Worm (Caenorhabditis elegans) whole organism, mixed stage, embryonic: ENCODE measurements around the gene gst-29.

Source experiments
- M03D4.4 ChIP-seq: sonication (generic microtip); optimal IDR thresholded peaks from 2 replicates; lab custom pipeline; 2017; ENCODE audit warnings: mild to moderate bottlenecking, missing genetic modification characterization, missing compliant biosample characterization
- bed-3 ChIP-seq: fragments of 200-800 bp; sonication (Bioruptor generic); optimal IDR thresholded peaks from 3 replicates; lab custom pipeline; 2018; ENCODE audit warnings: mild to moderate bottlenecking, missing genetic modification characterization, moderate library complexity, missing compliant biosample characterization
- blmp-1 ChIP-seq: fragments of 150-350 bp; optimal IDR thresholded peaks from 2 replicates; lab custom pipeline; 2014; ENCODE audit warnings: missing biosample characterization, missing genetic modification characterization
- ceh-39 ChIP-seq: fragments of 150-350 bp; optimal IDR thresholded peaks from 2 replicates; lab custom pipeline; 2014; ENCODE audit warnings: missing biosample characterization, missing genetic modification characterization
- ceh-43 ChIP-seq: fragments of 200-800 bp; sonication (Bioruptor generic); optimal IDR thresholded peaks from 2 replicates; lab custom pipeline; 2018; ENCODE audit warnings: mild to moderate bottlenecking, missing genetic modification characterization, moderate library complexity, missing compliant biosample characterization
- ceh-83 ChIP-seq: fragments of 200-800 bp; sonication (Bioruptor generic); optimal IDR thresholded peaks from 2 replicates; lab custom pipeline; 2018; ENCODE audit warnings: mild to moderate bottlenecking, missing genetic modification characterization, missing compliant biosample characterization
- ces-1 ChIP-seq: fragments of 150-350 bp; optimal IDR thresholded peaks from 2 replicates; lab custom pipeline; 2014; ENCODE audit warnings: missing biosample characterization, missing genetic modification reagents, missing genetic modification characterization
- cnd-1 ChIP-seq: fragments of 200-800 bp; sonication (Bioruptor generic); optimal IDR thresholded peaks from 2 replicates; lab custom pipeline; 2018; ENCODE audit warnings: mild to moderate bottlenecking, missing genetic modification characterization, missing compliant biosample characterization
- drap-1 ChIP-seq: fragments of 200-800 bp; sonication (Bioruptor generic); optimal IDR thresholded peaks from 3 replicates; lab custom pipeline; 2018; ENCODE audit warnings: mild to moderate bottlenecking, missing genetic modification characterization, missing compliant biosample characterization
- elt-1 ChIP-seq: sonication (generic microtip); optimal IDR thresholded peaks from 2 replicates; lab custom pipeline; 2017; ENCODE audit warnings: missing genetic modification characterization, mild to moderate bottlenecking, missing compliant biosample characterization, antibody characterized with exemption, moderate library complexity, borderline replicate concordance; ENCODE audit not compliant: insufficient read depth
- elt-3 ChIP-seq: fragments of 150-350 bp; optimal IDR thresholded peaks from 2 replicates; lab custom pipeline; 2014; ENCODE audit warnings: missing biosample characterization, missing genetic modification characterization
- flh-1 ChIP-seq: fragments of 200-800 bp; sonication (Bioruptor generic); optimal IDR thresholded peaks from 2 replicates; lab custom pipeline; 2018; ENCODE audit warnings: mild to moderate bottlenecking, missing genetic modification characterization, moderate library complexity, missing compliant biosample characterization
- ham-2 ChIP-seq: fragments of 200-800 bp; sonication (Bioruptor generic); optimal IDR thresholded peaks from 2 replicates; lab custom pipeline; 2018; ENCODE audit warnings: mild to moderate bottlenecking, missing genetic modification characterization, missing compliant biosample characterization
- hlh-1 ChIP-seq: fragments of 150-350 bp; optimal IDR thresholded peaks from 2 replicates; lab custom pipeline; 2014; ENCODE audit warnings: missing biosample characterization, missing genetic modification reagents, missing genetic modification characterization
- lin-13 ChIP-seq: fragments of 150-350 bp; optimal IDR thresholded peaks from 2 replicates; lab custom pipeline; 2014; ENCODE audit warnings: missing biosample characterization, missing genetic modification characterization
- lin-32 ChIP-seq: fragments of 200-800 bp; sonication (Bioruptor generic); optimal IDR thresholded peaks from 2 replicates; lab custom pipeline; 2018; ENCODE audit warnings: mild to moderate bottlenecking, missing genetic modification characterization, missing compliant biosample characterization
- lsy-2 ChIP-seq: fragments of 150-350 bp; optimal IDR thresholded peaks from 2 replicates; lab custom pipeline; 2014; ENCODE audit warnings: missing biosample characterization, missing genetic modification characterization
- mab-5 ChIP-seq: fragments of 150-350 bp; optimal IDR thresholded peaks from 2 replicates; lab custom pipeline; 2014; ENCODE audit warnings: missing biosample characterization, missing genetic modification characterization
- mep-1 ChIP-seq: fragments of 150-350 bp; optimal IDR thresholded peaks from 2 replicates; lab custom pipeline; 2017; ENCODE audit warnings: missing biosample characterization, missing genetic modification reagents, missing genetic modification characterization, inconsistent platforms
- mls-2 ChIP-seq: sonication (generic microtip); optimal IDR thresholded peaks from 2 replicates; lab custom pipeline; 2016; ENCODE audit warnings: mild to moderate bottlenecking, missing genetic modification characterization, moderate library complexity, missing compliant biosample characterization
- nhr-12 ChIP-seq: fragments of 150-350 bp; optimal IDR thresholded peaks from 2 replicates; lab custom pipeline; 2014; ENCODE audit warnings: missing biosample characterization, missing genetic modification characterization
- nhr-2 ChIP-seq: fragments of 150-350 bp; optimal IDR thresholded peaks from 2 replicates; lab custom pipeline; 2014; ENCODE audit warnings: missing biosample characterization, missing genetic modification characterization
- nhr-237 ChIP-seq: fragments of 150-350 bp; optimal IDR thresholded peaks from 2 replicates; lab custom pipeline; 2014; ENCODE audit warnings: missing biosample characterization, missing genetic modification characterization
- nhr-28 ChIP-seq: fragments of 150-350 bp; optimal IDR thresholded peaks from 2 replicates; lab custom pipeline; 2014; ENCODE audit warnings: missing biosample characterization, missing genetic modification characterization
- nhr-76 ChIP-seq: sonication (generic microtip); optimal IDR thresholded peaks from 2 replicates; lab custom pipeline; 2017; ENCODE audit warnings: missing biosample characterization, missing genetic modification characterization
- pha-4 ChIP-seq: fragments of 150-350 bp; optimal IDR thresholded peaks from 2 replicates; lab custom pipeline; 2018; ENCODE audit warnings: missing biosample characterization, missing genetic modification reagents, missing genetic modification characterization
- sem-2 ChIP-seq: fragments of 200-800 bp; sonication (Bioruptor generic); optimal IDR thresholded peaks from 2 replicates; lab custom pipeline; 2018; ENCODE audit warnings: mild to moderate bottlenecking, missing genetic modification characterization, missing compliant biosample characterization
- snpc-4 ChIP-seq: fragments of 150-350 bp; optimal IDR thresholded peaks from 2 replicates; lab custom pipeline; 2014; ENCODE audit warnings: missing biosample characterization, missing genetic modification characterization
- sptf-1 ChIP-seq: sonication (generic microtip); optimal IDR thresholded peaks from 2 replicates; lab custom pipeline; 2017; ENCODE audit warnings: mild to moderate bottlenecking, missing genetic modification characterization, moderate library complexity, missing compliant biosample characterization
- tbx-8 ChIP-seq: fragments of 200-800 bp; sonication (Bioruptor generic); optimal IDR thresholded peaks from 2 replicates; lab custom pipeline; 2018; ENCODE audit warnings: mild to moderate bottlenecking, missing genetic modification characterization, moderate library complexity, missing compliant biosample characterization
- unc-120 ChIP-seq: sonication (generic microtip); optimal IDR thresholded peaks from 2 replicates; lab custom pipeline; 2017; ENCODE audit warnings: missing genetic modification characterization, missing compliant biosample characterization; ENCODE audit not compliant: poor library complexity, severe bottlenecking
- unc-39 ChIP-seq: fragments of 150-350 bp; optimal IDR thresholded peaks from 2 replicates; lab custom pipeline; 2014; ENCODE audit warnings: missing biosample characterization, missing genetic modification characterization
- unc-62 ChIP-seq: fragments of 150-350 bp; optimal IDR thresholded peaks from 2 replicates; lab custom pipeline; 2014; ENCODE audit warnings: missing biosample characterization, missing genetic modification reagents, missing genetic modification characterization
- zip-8 ChIP-seq: fragments of 150-350 bp; optimal IDR thresholded peaks from 2 replicates; lab custom pipeline; 2014; ENCODE audit warnings: missing biosample characterization, missing genetic modification characterization
- ztf-11 ChIP-seq: fragments of 150-350 bp; optimal IDR thresholded peaks from 2 replicates; lab custom pipeline; 2014; ENCODE audit warnings: missing biosample characterization, missing genetic modification characterization

gst-29 gene

DNA sequence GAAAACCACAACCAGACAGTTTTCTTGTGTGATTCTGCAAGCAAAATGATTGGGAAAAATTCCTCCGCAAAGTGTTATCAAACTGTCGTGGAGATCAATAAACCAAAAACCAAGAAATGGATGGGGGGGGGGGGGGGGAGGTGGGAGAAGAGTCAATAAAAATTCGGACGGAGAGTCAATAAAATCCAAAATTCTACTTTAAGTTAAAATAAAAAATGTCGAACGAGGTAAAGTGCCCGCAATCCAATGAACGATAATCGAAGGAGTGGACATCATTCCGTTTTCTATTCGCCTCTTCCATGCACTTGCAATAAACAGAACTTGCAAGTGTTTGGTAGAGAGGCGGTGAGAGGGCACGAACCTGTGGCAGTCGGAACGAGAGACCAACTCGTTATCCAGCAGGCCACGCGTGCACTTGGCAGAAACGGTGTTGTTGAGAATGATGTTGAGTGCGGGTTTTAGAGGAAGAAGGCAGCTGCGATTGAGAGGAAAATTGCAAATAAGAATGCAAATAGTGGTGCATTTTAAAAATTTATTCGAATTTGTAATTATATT lies 3.9 kb downstream of the gst-29 start, which contains the start of gene gst-27:
Gene gst-27 (minus strand): TSS at position 51 of the 555 bp plus-strand sequence.
- TF ChIP-seq cnd-1 (tag; lab: Kevin White, UChicago): peak; percentile 92
- TF ChIP-seq sptf-1 (tag; lab: Kevin White, UChicago): peak; percentile 93
- peak; percentile 44 for TF ChIP-seq hlh-1
- TF ChIP-seq tbx-8 (GFP tag; lab: Kevin White, UChicago): peak; percentile 85
- TF ChIP-seq mls-2 (tag; lab: Kevin White, UChicago): peak; percentile 92
- peak; percentile 51 for TF ChIP-seq mep-1
- no peak for TF ChIP-seq zip-8 (tag; lab: Kevin White, UChicago)
- TF ChIP-seq elt-3: no peak
- peak; percentile 90 for TF ChIP-seq drap-1 (GFP tag; lab: Kevin White, UChicago)
- TF ChIP-seq unc-120: peak; percentile 65
- peak; percentile 87 for TF ChIP-seq ceh-83
- TF ChIP-seq nhr-12 (tag; lab: Kevin White, UChicago): peak; percentile 22
- TF ChIP-seq nhr-237 (tag; lab: Kevin White, UChicago): no peak
- TF ChIP-seq M03D4.4 (tag; lab: Kevin White, UChicago): peak; percentile 92
- peak; percentile 69 for TF ChIP-seq lin-13 (tag; lab: Kevin White, UChicago)
- peak; percentile 33 for TF ChIP-seq nhr-28
- TF ChIP-seq snpc-4 (tag; lab: Kevin White, UChicago): no peak
- TF ChIP-seq lsy-2 (tag; lab: Kevin White, UChicago): peak; percentile 22
- TF ChIP-seq mab-5 (tag; lab: Kevin White, UChicago): no peak
- TF ChIP-seq ham-2 (GFP tag; lab: Kevin White, UChicago): peak; percentile 67
- TF ChIP-seq ces-1: no peak
- TF ChIP-seq bed-3 (GFP tag; lab: Kevin White, UChicago): peak; percentile 72
- TF ChIP-seq blmp-1 (tag; lab: Kevin White, UChicago): no peak
- no peak for TF ChIP-seq ceh-39 (tag; lab: Kevin White, UChicago)
- no peak for TF ChIP-seq unc-39 (tag; lab: Kevin White, UChicago)
- TF ChIP-seq ceh-43 (GFP tag; lab: Kevin White, UChicago): peak; percentile 79
- no peak for TF ChIP-seq nhr-76 (tag; lab: Kevin White, UChicago)
- TF ChIP-seq nhr-2 (tag; lab: Kevin White, UChicago): no peak
- no peak for TF ChIP-seq ztf-11 (tag; lab: Kevin White, UChicago)
- peak; percentile 90 for TF ChIP-seq lin-32 (GFP tag; lab: Kevin White, UChicago)
- TF ChIP-seq pha-4 (tag; lab: Kevin White, UChicago): peak; percentile 49
- peak; percentile 36 for TF ChIP-seq elt-1 (tag; lab: Kevin White, UChicago)
- peak; percentile 42 for TF ChIP-seq unc-62 (GFP tag; lab: Kevin White, UChicago)
- TF ChIP-seq flh-1: peak; percentile 76
- peak; percentile 79 for TF ChIP-seq sem-2 (GFP tag; lab: Kevin White, UChicago)
- TF ChIP-seq, all 35 proteins: peak for 23

DNA sequence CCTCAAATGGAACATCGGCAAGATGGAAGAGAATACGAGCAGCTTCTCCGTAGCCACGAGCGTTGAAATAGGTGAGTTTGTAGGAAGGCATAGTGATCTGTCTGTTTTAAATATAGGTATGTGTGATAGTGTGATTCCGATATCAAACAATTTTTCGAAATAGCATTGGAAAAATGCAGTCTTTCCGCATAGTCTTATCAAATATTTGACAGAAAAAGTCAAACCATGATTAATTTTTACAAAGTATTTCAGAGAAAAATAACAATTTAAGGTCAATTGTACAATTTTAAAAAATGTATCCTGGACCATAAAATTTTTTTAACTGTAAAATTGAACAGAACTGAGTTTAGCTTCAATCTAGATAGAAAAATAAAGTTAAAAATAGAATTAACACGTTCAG lies 5.2 kb downstream of the gst-29 start, which contains the start of gene gst-26:
Gene gst-26 (minus strand): TSS at position 101 of the 400 bp plus-strand sequence.
- TF ChIP-seq nhr-12 (tag; lab: Kevin White, UChicago) (no peak), ham-2 (GFP tag; lab: Kevin White, UChicago) (no peak), hlh-1 (no peak), bed-3 (GFP tag; lab: Kevin White, UChicago) (no peak), ztf-11 (tag; lab: Kevin White, UChicago) (no peak), unc-39 (tag; lab: Kevin White, UChicago) (no peak), lin-13 (tag; lab: Kevin White, UChicago) (no peak), flh-1 (no peak), zip-8 (tag; lab: Kevin White, UChicago) (no peak), lsy-2 (tag; lab: Kevin White, UChicago) (no peak), nhr-2 (tag; lab: Kevin White, UChicago) (no peak), cnd-1 (tag; lab: Kevin White, UChicago) (no peak), ceh-39 (tag; lab: Kevin White, UChicago) (no peak), elt-3 (no peak), M03D4.4 (tag; lab: Kevin White, UChicago) (no peak), sptf-1 (tag; lab: Kevin White, UChicago) (no peak), mab-5 (tag; lab: Kevin White, UChicago) (no peak), nhr-237 (tag; lab: Kevin White, UChicago) (no peak), drap-1 (GFP tag; lab: Kevin White, UChicago) (no peak), unc-62 (GFP tag; lab: Kevin White, UChicago) (no peak)
